Worm (Caenorhabditis elegans) whole organism, L3 larva: Measurements from ENCODE around the gene B0491.6.

Source experiments
- aly-2 ChIP-seq: fragments of 150-350 bp; optimal IDR thresholded peaks from 2 replicates; lab custom pipeline; 2014; ENCODE audit warnings: missing biosample characterization, missing genetic modification characterization
- ama-1 ChIP-seq: fragments of 150-350 bp; optimal IDR thresholded peaks from 2 replicates; lab custom pipeline; 2018
- ceh-28 ChIP-seq: fragments of 150-350 bp; optimal IDR thresholded peaks from 2 replicates; lab custom pipeline; 2014; ENCODE audit warnings: missing biosample characterization, missing genetic modification reagents, missing genetic modification characterization
- ceh-82 ChIP-seq: fragments of 150-350 bp; optimal IDR thresholded peaks from 2 replicates; lab custom pipeline; 2014; ENCODE audit warnings: missing biosample characterization, missing genetic modification characterization
- daf-12 ChIP-seq: fragments of 150-350 bp; optimal IDR thresholded peaks from 2 replicates; lab custom pipeline; 2014; ENCODE audit warnings: missing biosample characterization, missing genetic modification reagents, missing genetic modification characterization
- egl-27 ChIP-seq: sonication (generic microtip); optimal IDR thresholded peaks from 4 replicates; lab custom pipeline; 2017; ENCODE audit warnings: missing biosample characterization, missing genetic modification reagents, missing genetic modification characterization
- egl-5 ChIP-seq: fragments of 150-350 bp; optimal IDR thresholded peaks from 2 replicates; lab custom pipeline; 2017; ENCODE audit warnings: missing biosample characterization, missing genetic modification reagents, missing genetic modification characterization, inconsistent platforms
- elt-2 ChIP-seq: sonication (generic microtip); optimal IDR thresholded peaks from 2 replicates; lab custom pipeline; 2016; ENCODE audit warnings: missing genetic modification reagents, mild to moderate bottlenecking, missing genetic modification characterization, missing compliant biosample characterization
- elt-3 ChIP-seq, 3 experiments: fragments of 150-350 bp in 1 of 3; sonication (generic microtip) in 2 of 3; optimal IDR thresholded peaks; 2 replicates in 2 of 3; 4 replicates in 1 of 3; lab custom pipeline; 2014 to 2017; ENCODE audit warnings: missing biosample characterization in 3 of 3, missing genetic modification characterization in 3 of 3
- fkh-2 ChIP-seq: fragments of 150-350 bp; optimal IDR thresholded peaks from 2 replicates; lab custom pipeline; 2014; ENCODE audit warnings: missing biosample characterization, missing genetic modification reagents, missing genetic modification characterization
- fos-1 ChIP-seq: fragments of 150-350 bp; optimal IDR thresholded peaks from 2 replicates; lab custom pipeline; 2014; ENCODE audit warnings: missing biosample characterization, missing genetic modification characterization
- hmg-11 ChIP-seq: sonication (generic microtip); optimal IDR thresholded peaks from 2 replicates; lab custom pipeline; 2016; ENCODE audit warnings: missing genetic modification characterization, missing compliant biosample characterization
- lsy-12 ChIP-seq: sonication (generic microtip); optimal IDR thresholded peaks from 2 replicates; lab custom pipeline; 2016; ENCODE audit warnings: mild to moderate bottlenecking, missing genetic modification characterization, missing compliant biosample characterization
- mdl-1 ChIP-seq: fragments of 150-350 bp; optimal IDR thresholded peaks from 2 replicates; lab custom pipeline; 2014; ENCODE audit warnings: missing biosample characterization, missing genetic modification characterization
- nhr-11 ChIP-seq: fragments of 150-350 bp; optimal IDR thresholded peaks from 2 replicates; lab custom pipeline; 2014; ENCODE audit warnings: missing biosample characterization, missing genetic modification characterization
- nhr-23 ChIP-seq: fragments of 150-350 bp; optimal IDR thresholded peaks from 2 replicates; lab custom pipeline; 2014; ENCODE audit warnings: missing biosample characterization, missing genetic modification reagents, missing genetic modification characterization
- nhr-25 ChIP-seq: sonication (generic microtip); optimal IDR thresholded peaks from 2 replicates; lab custom pipeline; 2017; ENCODE audit warnings: missing biosample characterization, missing genetic modification characterization
- nhr-28 ChIP-seq: fragments of 150-350 bp; optimal IDR thresholded peaks from 2 replicates; lab custom pipeline; 2014; ENCODE audit warnings: missing biosample characterization, missing genetic modification characterization
- nhr-43 ChIP-seq: sonication (generic microtip); optimal IDR thresholded peaks from 2 replicates; lab custom pipeline; 2016; ENCODE audit warnings: mild to moderate bottlenecking, missing genetic modification characterization, missing compliant biosample characterization; ENCODE audit not compliant: poor library complexity, severe bottlenecking
- nhr-67 ChIP-seq: fragments of 150-350 bp; optimal IDR thresholded peaks from 2 replicates; lab custom pipeline; 2014; ENCODE audit warnings: missing biosample characterization, missing genetic modification characterization
- nhr-76 ChIP-seq: fragments of 150-350 bp; sonication (generic microtip); optimal IDR thresholded peaks from 5 replicates; lab custom pipeline; 2014; ENCODE audit warnings: missing biosample characterization, missing genetic modification characterization
- nhr-77 ChIP-seq: fragments of 150-350 bp; optimal IDR thresholded peaks from 2 replicates; lab custom pipeline; 2014; ENCODE audit warnings: missing biosample characterization, missing genetic modification characterization
- pqm-1 ChIP-seq: fragments of 150-350 bp; optimal IDR thresholded peaks from 2 replicates; lab custom pipeline; 2017; ENCODE audit warnings: missing biosample characterization, missing genetic modification characterization, inconsistent platforms
- sea-2 ChIP-seq: fragments of 150-350 bp; sonication (generic microtip); optimal IDR thresholded peaks from 4 replicates; lab custom pipeline; 2014; ENCODE audit warnings: missing biosample characterization, missing genetic modification reagents, missing genetic modification characterization
- skn-1 ChIP-seq: fragments of 150-350 bp; optimal IDR thresholded peaks from 2 replicates; lab custom pipeline; 2014; ENCODE audit warnings: missing biosample characterization, missing genetic modification characterization
- tbx-2 ChIP-seq: sonication (generic microtip); optimal IDR thresholded peaks from 2 replicates; lab custom pipeline; 2016; ENCODE audit warnings: mild to moderate bottlenecking, missing genetic modification characterization, missing compliant biosample characterization
- unc-39 ChIP-seq: sonication (generic microtip); optimal IDR thresholded peaks from 4 replicates; lab custom pipeline; 2017; ENCODE audit warnings: missing biosample characterization, missing genetic modification characterization
- unc-62 ChIP-seq: fragments of 150-350 bp; sonication (generic microtip); optimal IDR thresholded peaks from 4 replicates; lab custom pipeline; 2014; ENCODE audit warnings: missing biosample characterization, missing genetic modification reagents, missing genetic modification characterization
- ztf-11 ChIP-seq: fragments of 150-350 bp; optimal IDR thresholded peaks from 2 replicates; lab custom pipeline; 2014; ENCODE audit warnings: missing biosample characterization, missing genetic modification characterization
- ztf-4 ChIP-seq: fragments of 150-350 bp; optimal IDR thresholded peaks from 2 replicates; lab custom pipeline; 2014; ENCODE audit warnings: missing biosample characterization, missing genetic modification characterization

The B0491.6 gene

DNA sequence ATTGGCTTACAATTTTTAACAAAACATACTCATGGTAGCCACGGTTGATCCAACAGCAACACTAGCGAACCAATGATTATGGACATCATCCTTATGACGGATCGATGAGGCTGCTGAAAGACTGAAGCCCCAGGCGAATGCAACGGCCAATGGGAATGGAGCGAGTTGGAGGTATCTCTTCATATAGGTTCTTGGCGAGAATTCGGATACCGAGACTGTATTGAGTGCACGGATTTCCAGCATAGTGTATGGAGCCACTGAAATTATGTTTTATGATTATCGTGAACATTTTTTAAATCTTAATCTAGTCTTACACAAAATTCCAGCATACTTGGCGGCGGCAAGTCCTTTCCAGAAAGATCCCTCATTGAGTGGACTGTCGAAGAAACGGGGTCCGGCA is 3.6 kb downstream of the B0491.6 start:
- TF ChIP-seq tbx-2 (no peak), nhr-11 (tag; lab: Kevin White, UChicago) (no peak)

DNA sequence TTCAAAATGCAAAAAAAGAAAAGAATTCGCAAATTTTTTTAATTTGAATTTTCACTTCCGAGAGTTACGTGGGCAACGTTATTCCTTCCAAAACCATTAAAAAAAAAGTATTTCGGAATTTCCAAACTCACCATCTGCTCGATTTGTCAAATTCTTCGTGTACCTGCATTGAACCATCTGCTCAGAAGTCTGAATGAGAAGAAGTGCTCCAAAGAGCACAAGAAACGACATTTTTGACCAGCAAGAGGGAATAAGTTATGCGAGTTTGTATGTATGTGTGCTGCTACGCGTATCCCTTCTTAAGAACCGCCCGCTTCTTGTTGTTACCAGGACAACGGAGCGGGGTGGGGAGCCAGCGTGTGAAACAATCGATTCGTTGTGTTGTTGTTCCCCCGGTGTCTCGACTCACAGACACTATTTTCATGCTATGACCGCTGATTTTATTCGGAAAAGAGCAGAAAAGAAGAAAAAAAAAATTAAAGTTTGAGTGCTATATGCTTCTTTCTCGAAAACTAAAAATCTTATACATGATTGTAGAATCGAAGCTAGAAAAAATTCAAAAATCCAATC is 4.8 kb downstream of the B0491.6 start, which contains the start of gene lgc-20:
lgc-20 (minus strand) TSS at position 311 of the 570 bp plus-strand sequence.
- TF ChIP-seq nhr-77 (tag; lab: Kevin White, UChicago), result no peak

DNA sequence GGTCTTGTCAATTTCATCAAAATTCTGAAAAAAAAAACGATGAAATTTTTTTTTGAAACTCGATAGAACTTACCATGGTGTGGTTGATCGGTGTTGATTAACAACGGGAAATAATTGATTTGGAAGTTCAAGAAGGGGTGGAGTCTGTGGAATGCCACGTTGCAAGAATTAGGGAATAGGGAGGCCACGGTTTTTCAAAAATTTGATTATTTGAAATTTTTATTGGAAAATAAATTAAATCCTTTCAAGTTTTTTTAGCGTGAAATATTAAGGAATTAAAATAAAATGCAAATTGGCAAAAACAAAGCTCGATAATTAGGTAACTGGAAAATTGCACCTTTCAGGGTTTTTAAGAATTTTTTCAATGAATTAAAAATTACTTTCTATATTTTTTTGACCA is 8.6 kb downstream of the B0491.6 start, which contains the start of gene rmd-3:
rmd-3 (minus strand) TSS at position 101 of the 400 bp plus-strand sequence.
- no peak for TF ChIP-seq nhr-77 (tag; lab: Kevin White, UChicago)
- TF ChIP-seq tbx-2, result no peak
- TF ChIP-seq hmg-11 (tag; lab: Kevin White, UChicago), result no peak
- no peak for TF ChIP-seq fkh-2 (tag; lab: Kevin White, UChicago)
- TF ChIP-seq sea-2 (GFP tag; lab: Kevin White, UChicago), result no peak
- TF ChIP-seq skn-1, result no peak
- TF ChIP-seq nhr-67 (tag; lab: Kevin White, UChicago), result no peak
- no peak for TF ChIP-seq elt-2 (tag; lab: Kevin White, UChicago)
- no peak for TF ChIP-seq ztf-4 (tag; lab: Kevin White, UChicago)
- no peak for TF ChIP-seq unc-62
- TF ChIP-seq mdl-1, result no peak
- no peak for TF ChIP-seq aly-2 (tag; lab: Kevin White, UChicago)
- no peak for TF ChIP-seq nhr-23 (tag; lab: Kevin White, UChicago)
- TF ChIP-seq nhr-76 (tag; lab: Kevin White, UChicago), result no peak
- no peak for TF ChIP-seq egl-27
- no peak for TF ChIP-seq nhr-25 (tag; lab: Kevin White, UChicago)
- TF ChIP-seq lsy-12 (tag; lab: Kevin White, UChicago), result no peak
- TF ChIP-seq unc-39, result no peak

DNA sequence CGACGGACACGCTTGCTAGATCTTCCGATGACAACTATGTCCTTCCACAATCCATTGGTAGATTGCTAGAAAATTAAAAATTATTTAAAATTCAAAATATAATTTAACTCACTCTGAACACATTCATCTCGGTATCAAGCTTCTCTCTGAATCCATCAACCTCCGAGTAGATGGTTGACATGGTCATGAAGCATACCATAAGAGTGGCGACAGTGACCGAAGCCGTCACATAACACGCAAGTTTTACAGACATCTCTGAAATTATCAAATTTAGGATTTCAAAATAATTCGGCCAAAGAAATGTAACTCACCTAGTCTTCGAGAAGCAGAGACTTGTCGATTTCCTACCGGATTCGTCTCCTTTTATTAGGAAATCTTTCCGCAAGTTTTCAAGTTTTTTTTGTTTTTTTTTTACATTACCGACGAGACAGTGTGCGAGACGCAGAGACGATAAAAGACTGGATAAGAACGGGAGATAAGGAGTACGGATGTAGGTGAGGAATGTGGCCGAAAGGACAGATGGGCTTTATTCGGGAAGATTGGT is 10.6 kb downstream of the B0491.6 start, which contains the start of gene sqt-1:
sqt-1 (minus strand) TSS at position 341 of the 544 bp plus-strand sequence.
- peak; percentile 43 for TF ChIP-seq nhr-43 (tag; lab: Kevin White, UChicago)
- TF ChIP-seq skn-1, result no peak
- peak; percentile 4 for TF ChIP-seq nhr-25 (tag; lab: Kevin White, UChicago)
- TF ChIP-seq ama-1 (lab: Kevin White, UChicago), result peak; percentile 61
- peak; percentile 52 for TF ChIP-seq nhr-23 (tag; lab: Kevin White, UChicago)
- peak in 1 of 3 experiments; percentile 72 for TF ChIP-seq elt-3 (tag; optimal IDR thresholded peaks at IDR 0.05; lab: Kevin White, UChicago)

DNA sequence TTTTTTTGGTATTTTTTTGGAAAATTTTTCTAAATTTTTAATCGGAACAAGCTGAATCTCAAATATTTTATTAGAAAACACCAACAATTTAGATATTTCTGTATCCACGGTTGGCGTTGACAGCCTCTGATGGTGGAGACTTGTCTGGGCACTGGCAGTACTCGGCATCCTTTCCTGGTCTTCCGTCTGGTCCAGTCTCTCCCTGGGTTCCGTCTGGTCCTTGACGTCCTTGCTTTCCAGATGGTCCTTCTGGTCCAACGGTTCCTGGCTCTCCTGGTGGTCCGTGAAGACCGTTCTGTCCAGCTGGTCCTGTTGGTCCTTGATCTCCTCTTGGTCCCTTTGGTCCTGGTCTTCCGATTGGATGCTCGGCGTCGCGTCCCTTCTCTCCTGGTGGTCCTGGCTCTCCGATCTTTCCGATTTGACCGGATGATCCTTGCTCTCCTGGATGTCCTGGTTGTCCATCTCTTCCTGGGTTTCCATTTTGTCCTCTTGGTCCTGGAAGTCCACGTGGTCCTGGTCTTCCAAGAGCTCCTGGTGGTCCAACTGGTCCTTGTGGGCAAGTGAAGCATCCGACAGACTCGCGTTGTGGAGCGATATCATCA is 11.4 kb downstream of the B0491.6 start:
- TF ChIP-seq ceh-82, result no peak
- no peak for TF ChIP-seq ztf-11 (tag; lab: Kevin White, UChicago)
- no peak for TF ChIP-seq nhr-25 (tag; lab: Kevin White, UChicago)
- TF ChIP-seq ceh-28 (tag; lab: Kevin White, UChicago), result no peak
- TF ChIP-seq nhr-76 (tag; lab: Kevin White, UChicago), result no peak
- TF ChIP-seq hmg-11 (tag; lab: Kevin White, UChicago), result no peak
- no peak for TF ChIP-seq unc-62
- no peak for TF ChIP-seq nhr-77 (tag; lab: Kevin White, UChicago)
- TF ChIP-seq fos-1 (tag; lab: Kevin White, UChicago), result no peak
- no peak for TF ChIP-seq egl-5 (tag; lab: Kevin White, UChicago)
- TF ChIP-seq aly-2 (tag; lab: Kevin White, UChicago), result no peak
- TF ChIP-seq nhr-43 (tag; lab: Kevin White, UChicago), result peak; percentile 23
- peak; percentile 28 for TF ChIP-seq ama-1 (lab: Kevin White, UChicago)
- no peak for TF ChIP-seq ztf-4 (tag; lab: Kevin White, UChicago)
- no peak for TF ChIP-seq pqm-1 (tag; lab: Kevin White, UChicago)
- TF ChIP-seq nhr-23 (tag; lab: Kevin White, UChicago), result no peak
- no peak for TF ChIP-seq nhr-28

DNA sequence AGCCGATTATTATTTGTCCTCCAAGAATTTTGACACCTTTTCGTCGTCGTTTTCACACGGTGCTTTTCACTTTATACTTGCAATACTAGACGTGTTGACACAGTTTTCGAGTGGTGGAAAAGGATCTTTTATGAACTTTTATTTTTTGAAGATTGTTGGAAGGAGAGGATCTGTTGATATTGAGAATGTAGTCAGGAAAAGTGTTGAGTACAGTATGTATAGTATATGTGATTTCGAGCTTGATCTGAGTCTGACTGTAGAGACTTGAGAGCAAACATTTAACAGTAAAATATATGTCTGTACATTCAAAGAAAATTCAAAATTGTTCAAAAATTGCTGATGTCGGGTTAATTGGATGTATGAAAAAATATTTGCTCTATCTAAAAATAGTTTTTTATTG is 12.0 kb downstream of the B0491.6 start:
- TF ChIP-seq daf-12 (tag; lab: Kevin White, UChicago), result no peak
- peak in 1 of 3 experiments; percentile 75 for TF ChIP-seq elt-3 (tag; optimal IDR thresholded peaks at IDR 0.05; lab: Kevin White, UChicago)
- peak; percentile 72 for TF ChIP-seq nhr-43 (tag; lab: Kevin White, UChicago)
- TF ChIP-seq nhr-23 (tag; lab: Kevin White, UChicago), result peak; percentile 71
- no peak for TF ChIP-seq nhr-67 (tag; lab: Kevin White, UChicago)
- TF ChIP-seq nhr-28, result peak; percentile 7
- TF ChIP-seq tbx-2, result peak; percentile 33
